Worm (Caenorhabditis elegans) whole organism, young adult: Measurements from ENCODE around the gene ain-1.

Source experiments
- B0019.2 ChIP-seq: fragments of 200-800 bp; sonication (Bioruptor generic); conservative IDR thresholded peaks from 2 replicates; pipeline ENCODE4 v1.3.6; 2022; ENCODE audit warnings: missing genetic modification reagents, missing genetic modification characterization, missing compliant biosample characterization
- B0035.1 ChIP-seq: sonication (generic microtip); optimal IDR thresholded peaks from 2 replicates; lab custom pipeline; 2016; ENCODE audit warnings: missing genetic modification characterization, mild to moderate bottlenecking, missing compliant biosample characterization, missing genotype, missing genetic modification reagents
- C17E4.6 ChIP-seq: fragments of 200-800 bp; sonication (Bioruptor generic); IDR thresholded peaks from 2 replicates; pipeline ENCODE4 v1.3.6; 2022; ENCODE audit warnings: missing genetic modification reagents, missing genetic modification characterization, missing compliant biosample characterization
- D2030.7 ChIP-seq: fragments of 200-800 bp; sonication (Bioruptor generic); IDR thresholded peaks from 2 replicates; pipeline ENCODE4 v1.3.6; 2022; ENCODE audit warnings: missing genetic modification reagents, missing genetic modification characterization, missing compliant biosample characterization
- F49E8.2 ChIP-seq: sonication (generic microtip); optimal IDR thresholded peaks from 3 replicates; lab custom pipeline; 2017; ENCODE audit warnings: missing genetic modification characterization, mild to moderate bottlenecking, missing compliant biosample characterization, antibody characterized with exemption, moderate library complexity; ENCODE audit not compliant: insufficient read depth
- F52B5.7 ChIP-seq: sonication (generic microtip); optimal IDR thresholded peaks from 2 replicates; lab custom pipeline; 2016; ENCODE audit warnings: mild to moderate bottlenecking, missing genetic modification characterization, missing compliant biosample characterization
- F57C9.4 ChIP-seq: sonication (generic microtip); optimal IDR thresholded peaks from 2 replicates; lab custom pipeline; 2017; ENCODE audit warnings: mild to moderate bottlenecking, missing genetic modification characterization, missing compliant biosample characterization
- K12H6.12 ChIP-seq: fragments of 200-800 bp; sonication (Bioruptor generic); optimal IDR thresholded peaks from 2 replicates; lab custom pipeline; 2018; ENCODE audit warnings: mild to moderate bottlenecking, missing genetic modification characterization, missing compliant biosample characterization
- T26A5.8 ChIP-seq: sonication (generic microtip); optimal IDR thresholded peaks from 2 replicates; lab custom pipeline; 2016; ENCODE audit warnings: missing genetic modification characterization, missing compliant biosample characterization
- Y53F4B.3 ChIP-seq: fragments of 200-800 bp; sonication (Bioruptor generic); IDR thresholded peaks from 2 replicates; pipeline ENCODE4 v1.3.6; 2022; ENCODE audit warnings: missing genetic modification reagents, missing genetic modification characterization, missing compliant biosample characterization
- Y53G8AR.9 ChIP-seq: fragments of 200-800 bp; sonication (Bioruptor generic); conservative IDR thresholded peaks from 2 replicates; pipeline ENCODE4 v1.3.6; 2022; ENCODE audit warnings: missing genetic modification reagents, missing genetic modification characterization, missing compliant biosample characterization
- ZK185.1 ChIP-seq: sonication (generic microtip); optimal IDR thresholded peaks from 2 replicates; lab custom pipeline; 2016; ENCODE audit warnings: mild to moderate bottlenecking, missing genetic modification characterization, missing compliant biosample characterization; ENCODE audit not compliant: poor library complexity, severe bottlenecking
- ama-1 ChIP-seq, 3 experiments: fragments of 150-350 bp in 1 of 3; sonication (generic microtip) in 2 of 3; optimal IDR thresholded peaks; 2 replicates each; lab custom pipeline; 2014 to 2018; ENCODE audit warnings: missing biosample characterization in 2 of 3, missing genetic modification characterization in 2 of 3, missing genetic modification reagents in 2 of 3
- aptf-3 ChIP-seq: fragments of 200-800 bp; sonication (Bioruptor generic); IDR thresholded peaks from 2 replicates; pipeline ENCODE4 v1.3.6; 2022; ENCODE audit warnings: missing genetic modification characterization, missing compliant biosample characterization
- attf-5 ChIP-seq: fragments of 200-800 bp; sonication (Bioruptor generic); optimal IDR thresholded peaks from 2 replicates; lab custom pipeline; 2018; ENCODE audit warnings: mild to moderate bottlenecking, missing genetic modification characterization, missing compliant biosample characterization
- attf-6 ChIP-seq: fragments of 200-800 bp; sonication (Bioruptor generic); IDR thresholded peaks from 2 replicates; pipeline ENCODE4 v1.3.6; 2022; ENCODE audit warnings: missing genetic modification reagents, missing genetic modification characterization, missing compliant biosample characterization
- bed-1 ChIP-seq: fragments of 200-800 bp; sonication (Bioruptor generic); IDR thresholded peaks from 2 replicates; pipeline ENCODE4 v1.3.6; 2022; ENCODE audit warnings: missing genetic modification reagents, missing genetic modification characterization, missing compliant biosample characterization
- cebp-1 ChIP-seq, 2 experiments: fragments of 200-800 bp in 1 of 2; sonication (Bioruptor generic) in 1 of 2; sonication (generic microtip) in 1 of 2; IDR thresholded peaks in 1 of 2; optimal IDR thresholded peaks in 1 of 2; 2 replicates each; pipeline versions ENCODE4 v1.3.6 to Lab custom; 2017 to 2022; ENCODE audit warnings: missing compliant biosample characterization in 2 of 2, missing genetic modification characterization in 2 of 2, mild to moderate bottlenecking in 1 of 2, missing genetic modification reagents in 1 of 2, moderate library complexity in 1 of 2
- ceh-27 ChIP-seq: fragments of 200-800 bp; sonication (Bioruptor generic); optimal IDR thresholded peaks from 2 replicates; lab custom pipeline; 2018; ENCODE audit warnings: mild to moderate bottlenecking, missing genetic modification characterization, moderate library complexity, missing compliant biosample characterization
- ceh-79 ChIP-seq: sonication (generic microtip); optimal IDR thresholded peaks from 2 replicates; lab custom pipeline; 2017; ENCODE audit warnings: mild to moderate bottlenecking, missing genetic modification characterization, missing compliant biosample characterization
- chd-7 ChIP-seq: sonication (generic microtip); optimal IDR thresholded peaks from 2 replicates; lab custom pipeline; 2016; ENCODE audit warnings: mild to moderate bottlenecking, missing genetic modification characterization, moderate library complexity, missing compliant biosample characterization
- die-1 ChIP-seq: sonication (generic microtip); optimal IDR thresholded peaks from 2 replicates; lab custom pipeline; 2016; ENCODE audit warnings: missing genotype, mild to moderate bottlenecking, missing genetic modification characterization, missing compliant biosample characterization
- dpl-1 ChIP-seq: fragments of 150-350 bp; optimal IDR thresholded peaks from 2 replicates; lab custom pipeline; 2014; ENCODE audit warnings: missing biosample characterization, missing genetic modification reagents, missing genetic modification characterization
- egrh-3 ChIP-seq: fragments of 200-800 bp; sonication (Bioruptor generic); IDR thresholded peaks from 2 replicates; pipeline ENCODE4 v1.3.6; 2022; ENCODE audit warnings: missing genetic modification reagents, missing genetic modification characterization, missing compliant biosample characterization
- hlh-12 ChIP-seq: sonication (generic microtip); optimal IDR thresholded peaks from 2 replicates; lab custom pipeline; 2016; ENCODE audit warnings: missing genetic modification characterization, missing compliant biosample characterization
- lag-1 ChIP-seq: fragments of 200-800 bp; sonication (Bioruptor generic); IDR thresholded peaks from 2 replicates; pipeline ENCODE4 v1.3.6; 2022; ENCODE audit warnings: missing genetic modification reagents, missing genetic modification characterization, missing compliant biosample characterization
- let-526 ChIP-seq: fragments of 200-800 bp; sonication (Bioruptor generic); IDR thresholded peaks from 2 replicates; pipeline ENCODE4 v1.3.6; 2022; ENCODE audit warnings: missing genetic modification reagents, missing genetic modification characterization, missing compliant biosample characterization
- lin-26 ChIP-seq: fragments of 200-800 bp; sonication (Bioruptor generic); IDR thresholded peaks from 2 replicates; pipeline ENCODE4 v1.3.6; 2022; ENCODE audit warnings: missing genetic modification reagents, missing genetic modification characterization, missing compliant biosample characterization
- lin-35 ChIP-seq, 3 experiments: fragments of 150-350 bp in 2 of 3; sonication (generic microtip) in 1 of 3; optimal IDR thresholded peaks; 2 replicates each; lab custom pipeline; 2014 to 2018; ENCODE audit warnings: missing biosample characterization in 3 of 3, missing genetic modification characterization in 3 of 3, missing genetic modification reagents in 3 of 3
- lin-54 ChIP-seq: fragments of 200-800 bp; sonication (Bioruptor generic); optimal IDR thresholded peaks from 2 replicates; lab custom pipeline; 2018; ENCODE audit warnings: mild to moderate bottlenecking, missing genetic modification characterization, missing compliant biosample characterization
- madf-3 ChIP-seq: fragments of 200-800 bp; sonication (Bioruptor generic); IDR thresholded peaks from 2 replicates; pipeline ENCODE4 v1.3.6; 2022; ENCODE audit warnings: missing genetic modification reagents, missing genetic modification characterization, missing compliant biosample characterization
- mel-28 ChIP-seq: sonication (generic microtip); optimal IDR thresholded peaks from 2 replicates; lab custom pipeline; 2016; ENCODE audit warnings: borderline replicate concordance, mild to moderate bottlenecking, missing genetic modification characterization, missing compliant biosample characterization
- nfya-1 ChIP-seq: sonication (generic microtip); optimal IDR thresholded peaks from 2 replicates; lab custom pipeline; 2017; ENCODE audit warnings: antibody characterized with exemption, missing compliant biosample characterization, missing genetic modification characterization, borderline replicate concordance; ENCODE audit not compliant: insufficient read depth
- nfyb-1 ChIP-seq: fragments of 200-800 bp; sonication (Bioruptor generic); IDR thresholded peaks from 2 replicates; pipeline ENCODE4 v1.3.6; 2022; ENCODE audit warnings: missing genetic modification reagents, missing genetic modification characterization, missing compliant biosample characterization
- nhr-27 ChIP-seq: fragments of 200-800 bp; sonication (Bioruptor generic); optimal IDR thresholded peaks from 2 replicates; lab custom pipeline; 2018; ENCODE audit warnings: mild to moderate bottlenecking, missing genetic modification characterization, moderate library complexity, missing compliant biosample characterization
- pbrm-1 ChIP-seq: fragments of 200-800 bp; sonication (Bioruptor generic); IDR thresholded peaks from 2 replicates; pipeline ENCODE4 v1.3.6; 2022; ENCODE audit warnings: missing genetic modification reagents, missing genetic modification characterization, missing compliant biosample characterization
- rpc-1 ChIP-seq, 2 experiments: fragments of 150-350 bp in 1 of 2; sonication (generic microtip) in 1 of 2; optimal IDR thresholded peaks; 2 replicates each; lab custom pipeline; 2014 to 2018; ENCODE audit warnings: missing biosample characterization in 1 of 2, missing genetic modification characterization in 1 of 2, missing genetic modification reagents in 1 of 2, missing genotype in 1 of 2
- snpc-1.1 ChIP-seq: sonication (generic microtip); optimal IDR thresholded peaks from 2 replicates; lab custom pipeline; 2017; ENCODE audit warnings: missing genetic modification characterization, mild to moderate bottlenecking, missing compliant biosample characterization, antibody characterized with exemption, moderate library complexity, missing genotype, missing genetic modification reagents; ENCODE audit not compliant: insufficient read depth
- tbp1 ChIP-seq: fragments of 200-800 bp; sonication (Bioruptor generic); optimal IDR thresholded peaks from 2 replicates; lab custom pipeline; 2018; ENCODE audit warnings: mild to moderate bottlenecking, missing genetic modification characterization, missing compliant biosample characterization
- unc-130 ChIP-seq: sonication (generic microtip); optimal IDR thresholded peaks from 2 replicates; lab custom pipeline; 2016; ENCODE audit warnings: missing genetic modification reagents, missing genetic modification characterization, missing compliant biosample characterization
- zim-3 ChIP-seq: sonication (generic microtip); optimal IDR thresholded peaks from 2 replicates; lab custom pipeline; 2017; ENCODE audit warnings: mild to moderate bottlenecking, missing genetic modification characterization, moderate library complexity, missing compliant biosample characterization
- ztf-18 ChIP-seq: sonication (generic microtip); optimal IDR thresholded peaks from 2 replicates; lab custom pipeline; 2016; ENCODE audit warnings: missing genotype, mild to moderate bottlenecking, missing genetic modification characterization, missing compliant biosample characterization
- ztf-22 ChIP-seq: fragments of 200-800 bp; sonication (Bioruptor generic); optimal IDR thresholded peaks from 2 replicates; lab custom pipeline; 2018; ENCODE audit warnings: mild to moderate bottlenecking, missing genetic modification characterization, moderate library complexity, missing compliant biosample characterization

ain-1 gene

DNA sequence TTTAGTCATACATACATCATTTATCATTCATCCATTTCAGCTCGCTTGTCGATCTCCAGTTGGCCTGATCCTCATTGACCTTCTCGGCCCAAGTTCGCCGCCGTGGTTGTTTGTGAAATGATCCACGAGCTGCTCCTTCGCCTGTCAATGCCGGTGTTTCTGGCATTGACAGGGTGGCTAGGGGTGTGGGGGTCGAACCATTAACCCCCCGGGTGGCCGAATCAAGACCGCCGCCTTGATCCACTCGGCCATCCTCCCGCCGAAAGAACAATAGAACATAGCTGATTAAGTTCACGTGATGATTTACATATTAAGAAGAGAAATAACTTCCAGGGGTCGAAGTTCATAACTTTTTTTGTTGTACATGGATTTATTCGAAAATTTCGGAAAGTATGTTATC, 10.8 kb upstream of the ain-1 start, which contains the start of gene F59C12.4 (continued):
- TF ChIP-seq ZK185.1 (no peak), C17E4.6 (GFP tag; lab: Robert Waterston, UW) (no peak), B0035.1 (tag; lab: Kevin White, UChicago) (no peak), tbp1 (peak; percentile 33), attf-5 (GFP tag; lab: Kevin White, UChicago) (no peak), ztf-18 (tag; lab: Kevin White, UChicago) (no peak), attf-6 (GFP tag; lab: Robert Waterston, UW) (0 out of 2 replicates have a peak, but pooled peaks have one; percentile 42), lin-54 (no peak), aptf-3 (GFP tag; lab: Robert Waterston, UW) (0 out of 2 replicates have a peak, but pooled peaks have one; percentile 31), egrh-3 (GFP tag; lab: Robert Waterston, UW) (peak; percentile 57; the same call in 1 of the 2 replicates), nhr-27 (no peak), rpc-1 (optimal IDR thresholded peaks at IDR 0.05; lab: Kevin White, UChicago) (no peak), rpc-1 (tag; optimal IDR thresholded peaks at IDR 0.05; lab: Kevin White, UChicago) (peak; percentile 59), ceh-27 (no peak), pbrm-1 (GFP tag; lab: Robert Waterston, UW) (0 out of 2 replicates have a peak, but pooled peaks have one; percentile 14), die-1 (tag; lab: Kevin White, UChicago) (no peak), B0019.2 (GFP tag; lab: Robert Waterston, UW) (no peak), lag-1 (GFP tag; lab: Robert Waterston, UW) (no peak)
- TF ChIP-seq, all 124 proteins: peak for 9

ce11 chrX:16604096-16604495, 9.2 kb upstream of the ain-1 start:
- TF ChIP-seq let-526 (GFP tag; lab: Robert Waterston, UW), result no peak
- TF ChIP-seq ama-1 (optimal IDR thresholded peaks at IDR 0.05; lab: Kevin White, UChicago), result no peak
- no peak for TF ChIP-seq ama-1 (GFP tag; optimal IDR thresholded peaks at IDR 0.05; lab: Kevin White, UChicago)
- no peak for TF ChIP-seq B0035.1 (tag; lab: Kevin White, UChicago)
- TF ChIP-seq madf-3 (GFP tag; lab: Robert Waterston, UW), result no peak
- no peak for TF ChIP-seq Y53G8AR.9 (GFP tag; lab: Robert Waterston, UW)
- no peak for TF ChIP-seq ceh-79
- no peak for TF ChIP-seq F57C9.4 (tag; lab: Kevin White, UChicago)
- TF ChIP-seq, all 124 proteins: peak for 0

DNA sequence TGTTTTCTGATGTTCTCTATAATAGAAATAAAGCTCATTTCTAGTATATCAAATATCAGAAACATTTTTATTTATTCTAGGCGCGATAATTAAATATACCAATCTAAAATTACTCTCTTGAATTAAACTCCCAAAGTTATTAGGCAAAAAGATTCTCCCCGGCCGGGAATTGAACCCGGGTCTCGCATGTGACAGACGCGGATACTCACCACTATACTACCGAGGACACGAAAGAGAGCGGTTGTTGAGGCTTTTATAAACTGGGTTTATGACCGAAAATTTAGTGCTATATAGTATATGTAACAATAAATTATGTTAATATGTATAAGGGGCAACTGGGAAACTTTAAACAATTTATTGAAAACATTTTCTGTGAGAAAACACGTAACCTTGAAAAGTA, 8.7 kb upstream of the ain-1 start:
- TF ChIP-seq nfya-1 (tag; lab: Kevin White, UChicago), result no peak
- TF ChIP-seq attf-6 (GFP tag; lab: Robert Waterston, UW), result no peak
- no peak for TF ChIP-seq egrh-3 (GFP tag; lab: Robert Waterston, UW)
- TF ChIP-seq hlh-12 (tag; lab: Kevin White, UChicago), result no peak
- no peak for TF ChIP-seq cebp-1 (GFP tag; IDR thresholded peaks at IDR 0.05; lab: Robert Waterston, UW)
- TF ChIP-seq cebp-1 (tag; optimal IDR thresholded peaks at IDR 0.05; lab: Kevin White, UChicago), result peak; percentile 60
- peak; percentile 75 for TF ChIP-seq snpc-1.1 (tag; lab: Kevin White, UChicago)
- TF ChIP-seq F52B5.7 (tag; lab: Kevin White, UChicago), result no peak
- no peak for TF ChIP-seq zim-3 (tag; lab: Kevin White, UChicago)
- TF ChIP-seq dpl-1 (GFP tag; lab: Kevin White, UChicago), result no peak
- no peak for TF ChIP-seq B0019.2 (GFP tag; lab: Robert Waterston, UW)
- TF ChIP-seq lin-26 (GFP tag; lab: Robert Waterston, UW), result peak; percentile 89
- TF ChIP-seq D2030.7 (GFP tag; lab: Robert Waterston, UW), result peak; percentile 77
- TF ChIP-seq Y53F4B.3 (GFP tag; lab: Robert Waterston, UW), result no peak
- TF ChIP-seq F49E8.2 (tag; lab: Kevin White, UChicago), result peak; percentile 28
- no peak for TF ChIP-seq T26A5.8 (tag; lab: Kevin White, UChicago)
- no peak for TF ChIP-seq bed-1
- no peak for TF ChIP-seq K12H6.12 (tag; lab: Kevin White, UChicago)
- peak in 1 of 3 experiments; percentile 20 for TF ChIP-seq lin-35 (GFP tag; optimal IDR thresholded peaks at IDR 0.05; lab: Kevin White, UChicago)
- no peak for TF ChIP-seq nfyb-1
- TF ChIP-seq ztf-22 (GFP tag; lab: Kevin White, UChicago), result no peak
- TF ChIP-seq chd-7, result peak; percentile 55
- TF ChIP-seq mel-28 (tag; lab: Kevin White, UChicago), result no peak
- TF ChIP-seq die-1 (tag; lab: Kevin White, UChicago), result peak; percentile 92
- TF ChIP-seq tbp1, result peak; percentile 97
- no peak for TF ChIP-seq ceh-79
- peak; percentile 50 for TF ChIP-seq unc-130 (GFP tag; lab: Kevin White, UChicago)
